Worm (Caenorhabditis elegans) whole organism, L3 larva: ENCODE measurements around the gene islo-1.

Experiments
- R02D3.7 ChIP-seq: fragments of 150-350 bp; optimal IDR thresholded peaks from 2 replicates; lab custom pipeline; 2014; ENCODE audit warnings: missing biosample characterization, missing genetic modification characterization
- ZK546.5 ChIP-seq: sonication (generic microtip); optimal IDR thresholded peaks from 2 replicates; lab custom pipeline; 2017; ENCODE audit warnings: missing biosample characterization, missing genetic modification characterization
- aly-2 ChIP-seq: fragments of 150-350 bp; optimal IDR thresholded peaks from 2 replicates; lab custom pipeline; 2014; ENCODE audit warnings: missing biosample characterization, missing genetic modification characterization
- ama-1 ChIP-seq: fragments of 150-350 bp; optimal IDR thresholded peaks from 2 replicates; lab custom pipeline; 2018
- ceh-16 ChIP-seq: sonication (generic microtip); optimal IDR thresholded peaks from 2 replicates; lab custom pipeline; 2017; ENCODE audit warnings: missing biosample characterization, missing genetic modification characterization
- ceh-28 ChIP-seq: fragments of 150-350 bp; optimal IDR thresholded peaks from 2 replicates; lab custom pipeline; 2014; ENCODE audit warnings: missing biosample characterization, missing genetic modification reagents, missing genetic modification characterization
- ceh-82 ChIP-seq: fragments of 150-350 bp; optimal IDR thresholded peaks from 2 replicates; lab custom pipeline; 2014; ENCODE audit warnings: missing biosample characterization, missing genetic modification characterization
- ceh-9 ChIP-seq: sonication (generic microtip); optimal IDR thresholded peaks from 2 replicates; lab custom pipeline; 2018; ENCODE audit warnings: missing biosample characterization, missing genetic modification characterization
- daf-12 ChIP-seq: fragments of 150-350 bp; optimal IDR thresholded peaks from 2 replicates; lab custom pipeline; 2014; ENCODE audit warnings: missing biosample characterization, missing genetic modification reagents, missing genetic modification characterization
- egl-27 ChIP-seq: sonication (generic microtip); optimal IDR thresholded peaks from 4 replicates; lab custom pipeline; 2017; ENCODE audit warnings: missing biosample characterization, missing genetic modification reagents, missing genetic modification characterization
- egl-5 ChIP-seq: fragments of 150-350 bp; optimal IDR thresholded peaks from 2 replicates; lab custom pipeline; 2017; ENCODE audit warnings: missing biosample characterization, missing genetic modification reagents, missing genetic modification characterization, inconsistent platforms
- elt-1 ChIP-seq: fragments of 150-350 bp; optimal IDR thresholded peaks from 2 replicates; lab custom pipeline; 2014; ENCODE audit warnings: missing biosample characterization, missing genetic modification characterization
- elt-2 ChIP-seq: sonication (generic microtip); optimal IDR thresholded peaks from 2 replicates; lab custom pipeline; 2016; ENCODE audit warnings: missing genetic modification reagents, mild to moderate bottlenecking, missing genetic modification characterization, missing compliant biosample characterization
- elt-3 ChIP-seq, 3 experiments: fragments of 150-350 bp in 1 of 3; sonication (generic microtip) in 2 of 3; optimal IDR thresholded peaks; 2 replicates in 2 of 3; 4 replicates in 1 of 3; lab custom pipeline; 2014 to 2017; ENCODE audit warnings: missing biosample characterization in 3 of 3, missing genetic modification characterization in 3 of 3
- eor-1 ChIP-seq, 2 experiments: fragments of 150-350 bp; optimal IDR thresholded peaks; 2 replicates each; lab custom pipeline; 2014 to 2018; ENCODE audit warnings: missing biosample characterization in 2 of 2, missing genetic modification characterization in 2 of 2
- fkh-10 ChIP-seq: sonication (generic microtip); optimal IDR thresholded peaks from 2 replicates; lab custom pipeline; 2017; ENCODE audit warnings: missing biosample characterization, missing genetic modification reagents, missing genetic modification characterization
- fkh-2 ChIP-seq: fragments of 150-350 bp; optimal IDR thresholded peaks from 2 replicates; lab custom pipeline; 2014; ENCODE audit warnings: missing biosample characterization, missing genetic modification reagents, missing genetic modification characterization
- fos-1 ChIP-seq: fragments of 150-350 bp; optimal IDR thresholded peaks from 2 replicates; lab custom pipeline; 2014; ENCODE audit warnings: missing biosample characterization, missing genetic modification characterization
- hmg-11 ChIP-seq: sonication (generic microtip); optimal IDR thresholded peaks from 2 replicates; lab custom pipeline; 2016; ENCODE audit warnings: missing genetic modification characterization, missing compliant biosample characterization
- lin-15B ChIP-seq: fragments of 150-350 bp; optimal IDR thresholded peaks from 2 replicates; lab custom pipeline; 2014; ENCODE audit warnings: missing biosample characterization, missing genetic modification characterization
- lin-39 ChIP-seq: fragments of 150-350 bp; optimal IDR thresholded peaks from 2 replicates; lab custom pipeline; 2018; ENCODE audit warnings: missing biosample characterization, missing genetic modification reagents, missing genetic modification characterization
- lsy-12 ChIP-seq: sonication (generic microtip); optimal IDR thresholded peaks from 2 replicates; lab custom pipeline; 2016; ENCODE audit warnings: mild to moderate bottlenecking, missing genetic modification characterization, missing compliant biosample characterization
- mdl-1 ChIP-seq: fragments of 150-350 bp; optimal IDR thresholded peaks from 2 replicates; lab custom pipeline; 2014; ENCODE audit warnings: missing biosample characterization, missing genetic modification characterization
- mml-1 ChIP-seq: fragments of 150-350 bp; sonication (generic microtip); optimal IDR thresholded peaks from 3 replicates; lab custom pipeline; 2014; ENCODE audit warnings: missing biosample characterization, missing genetic modification characterization
- nfya-1 ChIP-seq: sonication (generic microtip); optimal IDR thresholded peaks from 2 replicates; lab custom pipeline; 2017; ENCODE audit warnings: missing genetic modification characterization, mild to moderate bottlenecking, missing compliant biosample characterization, antibody characterized with exemption, moderate library complexity; ENCODE audit not compliant: insufficient read depth
- nhr-11 ChIP-seq: fragments of 150-350 bp; optimal IDR thresholded peaks from 2 replicates; lab custom pipeline; 2014; ENCODE audit warnings: missing biosample characterization, missing genetic modification characterization
- nhr-12 ChIP-seq: fragments of 150-350 bp; optimal IDR thresholded peaks from 2 replicates; lab custom pipeline; 2014; ENCODE audit warnings: missing biosample characterization, missing genetic modification characterization
- nhr-23 ChIP-seq: fragments of 150-350 bp; optimal IDR thresholded peaks from 2 replicates; lab custom pipeline; 2014; ENCODE audit warnings: missing biosample characterization, missing genetic modification reagents, missing genetic modification characterization
- nhr-237 ChIP-seq: fragments of 150-350 bp; optimal IDR thresholded peaks from 2 replicates; lab custom pipeline; 2014; ENCODE audit warnings: missing biosample characterization, missing genetic modification characterization
- nhr-25 ChIP-seq: sonication (generic microtip); optimal IDR thresholded peaks from 2 replicates; lab custom pipeline; 2017; ENCODE audit warnings: missing biosample characterization, missing genetic modification characterization
- nhr-28 ChIP-seq: fragments of 150-350 bp; optimal IDR thresholded peaks from 2 replicates; lab custom pipeline; 2014; ENCODE audit warnings: missing biosample characterization, missing genetic modification characterization
- nhr-43 ChIP-seq: sonication (generic microtip); optimal IDR thresholded peaks from 2 replicates; lab custom pipeline; 2016; ENCODE audit warnings: mild to moderate bottlenecking, missing genetic modification characterization, missing compliant biosample characterization; ENCODE audit not compliant: poor library complexity, severe bottlenecking
- nhr-67 ChIP-seq: fragments of 150-350 bp; optimal IDR thresholded peaks from 2 replicates; lab custom pipeline; 2014; ENCODE audit warnings: missing biosample characterization, missing genetic modification characterization
- nhr-76 ChIP-seq: fragments of 150-350 bp; sonication (generic microtip); optimal IDR thresholded peaks from 5 replicates; lab custom pipeline; 2014; ENCODE audit warnings: missing biosample characterization, missing genetic modification characterization
- nhr-77 ChIP-seq: fragments of 150-350 bp; optimal IDR thresholded peaks from 2 replicates; lab custom pipeline; 2014; ENCODE audit warnings: missing biosample characterization, missing genetic modification characterization
- pha-4 ChIP-seq: fragments of 150-350 bp; optimal IDR thresholded peaks from 2 replicates; lab custom pipeline; 2014; ENCODE audit warnings: missing biosample characterization, missing genetic modification reagents, missing genetic modification characterization
- pqm-1 ChIP-seq: fragments of 150-350 bp; optimal IDR thresholded peaks from 2 replicates; lab custom pipeline; 2017; ENCODE audit warnings: missing biosample characterization, missing genetic modification characterization, inconsistent platforms
- sea-2 ChIP-seq: fragments of 150-350 bp; sonication (generic microtip); optimal IDR thresholded peaks from 4 replicates; lab custom pipeline; 2014; ENCODE audit warnings: missing biosample characterization, missing genetic modification reagents, missing genetic modification characterization
- skn-1 ChIP-seq: fragments of 150-350 bp; optimal IDR thresholded peaks from 2 replicates; lab custom pipeline; 2014; ENCODE audit warnings: missing biosample characterization, missing genetic modification characterization
- snpc-4 ChIP-seq: fragments of 150-350 bp; optimal IDR thresholded peaks from 2 replicates; lab custom pipeline; 2014; ENCODE audit warnings: missing biosample characterization, missing genetic modification characterization
- unc-39 ChIP-seq: sonication (generic microtip); optimal IDR thresholded peaks from 4 replicates; lab custom pipeline; 2017; ENCODE audit warnings: missing biosample characterization, missing genetic modification characterization
- unc-62 ChIP-seq: fragments of 150-350 bp; sonication (generic microtip); optimal IDR thresholded peaks from 4 replicates; lab custom pipeline; 2014; ENCODE audit warnings: missing biosample characterization, missing genetic modification reagents, missing genetic modification characterization
- zag-1 ChIP-seq: fragments of 150-350 bp; optimal IDR thresholded peaks from 2 replicates; lab custom pipeline; 2014; ENCODE audit warnings: missing biosample characterization, missing genetic modification characterization
- ztf-11 ChIP-seq: fragments of 150-350 bp; optimal IDR thresholded peaks from 2 replicates; lab custom pipeline; 2014; ENCODE audit warnings: missing biosample characterization, missing genetic modification characterization
- ztf-4 ChIP-seq: fragments of 150-350 bp; optimal IDR thresholded peaks from 2 replicates; lab custom pipeline; 2014; ENCODE audit warnings: missing biosample characterization, missing genetic modification characterization

islo-1 gene

ce11 chrIV:8103196-8103595 is 33.0 kb upstream of the islo-1 start:
- TF ChIP-seq nhr-43 (tag; lab: Kevin White, UChicago) (peak; percentile 66), elt-3 (tag; optimal IDR thresholded peaks at IDR 0.05; lab: Kevin White, UChicago) (peak in 1 of 3 experiments; percentile 16), nhr-23 (tag; lab: Kevin White, UChicago) (peak; percentile 17), sea-2 (GFP tag; lab: Kevin White, UChicago) (no peak), pqm-1 (tag; lab: Kevin White, UChicago) (no peak)

- no peak for TF ChIP-seq pha-4 (tag; lab: Kevin White, UChicago)
- no peak for TF ChIP-seq nhr-77
- no peak for TF ChIP-seq skn-1 (tag; lab: Kevin White, UChicago)
- no peak for TF ChIP-seq elt-1
- no peak for TF ChIP-seq nhr-25 (tag; lab: Kevin White, UChicago)
- TF ChIP-seq ama-1: no peak
- TF ChIP-seq unc-62 (GFP tag; lab: Kevin White, UChicago): no peak
- TF ChIP-seq elt-2 (tag; lab: Kevin White, UChicago): no peak
- TF ChIP-seq daf-12 (tag; lab: Kevin White, UChicago): no peak
- no peak for TF ChIP-seq fkh-10
- TF ChIP-seq lin-15B: no peak
These were observed 31.1 kb upstream of the islo-1 start for ce11 chrIV:8105083-8105482.

- TF ChIP-seq nhr-77 (no peak), fkh-2 (tag; lab: Kevin White, UChicago) (no peak), ceh-16 (tag; lab: Kevin White, UChicago) (no peak), elt-3 (tag; optimal IDR thresholded peaks at IDR 0.05; lab: Kevin White, UChicago) (no peak), snpc-4 (tag; lab: Kevin White, UChicago) (no peak), ama-1 (no peak), mml-1 (tag; lab: Kevin White, UChicago) (no peak)
These were observed 28.7 kb upstream of the islo-1 start, which contains the start of gene rabs-5 for ce11 chrIV:8107502-8107901. rabs-5 (minus strand) TSS chrIV:8107602.

- no peak for TF ChIP-seq sea-2 (GFP tag; lab: Kevin White, UChicago)
- TF ChIP-seq lin-15B: no peak
- no peak for TF ChIP-seq elt-3 (tag; optimal IDR thresholded peaks at IDR 0.05; lab: Kevin White, UChicago)
- TF ChIP-seq nfya-1 (tag; lab: Kevin White, UChicago): peak; percentile 45
- peak; percentile 30 for TF ChIP-seq nhr-23 (tag; lab: Kevin White, UChicago)
- peak; percentile 27 for TF ChIP-seq nhr-43 (tag; lab: Kevin White, UChicago)
- no peak for TF ChIP-seq nhr-12 (tag; lab: Kevin White, UChicago)
- TF ChIP-seq ceh-28 (tag; lab: Kevin White, UChicago): peak; percentile 17
- TF ChIP-seq lsy-12 (tag; lab: Kevin White, UChicago): no peak
- no peak for TF ChIP-seq zag-1 (tag; lab: Kevin White, UChicago)
- TF ChIP-seq unc-62 (GFP tag; lab: Kevin White, UChicago): no peak
- no peak for TF ChIP-seq eor-1 (tag; optimal IDR thresholded peaks at IDR 0.05; lab: Kevin White, UChicago)
- no peak for TF ChIP-seq mml-1 (tag; lab: Kevin White, UChicago)
- no peak for TF ChIP-seq ZK546.5 (tag; lab: Kevin White, UChicago)
- peak; percentile 33 for TF ChIP-seq pha-4 (tag; lab: Kevin White, UChicago)
- no peak for TF ChIP-seq nhr-76 (tag; lab: Kevin White, UChicago)
- TF ChIP-seq elt-2 (tag; lab: Kevin White, UChicago): peak; percentile 39
- TF ChIP-seq nhr-25 (tag; lab: Kevin White, UChicago): no peak
- no peak for TF ChIP-seq nhr-67
- no peak for TF ChIP-seq nhr-77
- TF ChIP-seq aly-2 (tag; lab: Kevin White, UChicago): no peak
- no peak for TF ChIP-seq egl-27 (tag; lab: Kevin White, UChicago)
- TF ChIP-seq snpc-4 (tag; lab: Kevin White, UChicago): peak; percentile 62
- TF ChIP-seq hmg-11 (tag; lab: Kevin White, UChicago): peak; percentile 40
- TF ChIP-seq unc-39 (tag; lab: Kevin White, UChicago): no peak
- no peak for TF ChIP-seq skn-1 (tag; lab: Kevin White, UChicago)
- no peak for TF ChIP-seq nhr-11
- TF ChIP-seq nhr-237: no peak
- no peak for TF ChIP-seq fkh-10
- TF ChIP-seq nhr-28 (tag; lab: Kevin White, UChicago): no peak
- no peak for TF ChIP-seq ztf-11
- TF ChIP-seq ceh-16 (tag; lab: Kevin White, UChicago): no peak
- no peak for TF ChIP-seq lin-39 (tag; lab: Kevin White, UChicago)
- TF ChIP-seq ceh-82: no peak
- TF ChIP-seq ceh-9 (tag; lab: Kevin White, UChicago): no peak
- no peak for TF ChIP-seq fos-1 (tag; lab: Kevin White, UChicago)
- no peak for TF ChIP-seq elt-1
- peak; percentile 45 for TF ChIP-seq egl-5 (tag; lab: Kevin White, UChicago)
- no peak for TF ChIP-seq R02D3.7 (tag; lab: Kevin White, UChicago)
- no peak for TF ChIP-seq fkh-2 (tag; lab: Kevin White, UChicago)
- TF ChIP-seq pqm-1 (tag; lab: Kevin White, UChicago): peak; percentile 18
- no peak for TF ChIP-seq mdl-1 (tag; lab: Kevin White, UChicago)
- no peak for TF ChIP-seq ztf-4 (tag; lab: Kevin White, UChicago)
- no peak for TF ChIP-seq ama-1
These were observed 24.0 kb upstream of the islo-1 start, which contains the start of gene Y42H9AR.4 for ce11 chrIV:8112187-8112586. Y42H9AR.4 (minus strand) TSS chrIV:8112218.
